Worm (Caenorhabditis elegans): Measurements from ENCODE around the gene srx-38.

srx-38 gene

DNA sequence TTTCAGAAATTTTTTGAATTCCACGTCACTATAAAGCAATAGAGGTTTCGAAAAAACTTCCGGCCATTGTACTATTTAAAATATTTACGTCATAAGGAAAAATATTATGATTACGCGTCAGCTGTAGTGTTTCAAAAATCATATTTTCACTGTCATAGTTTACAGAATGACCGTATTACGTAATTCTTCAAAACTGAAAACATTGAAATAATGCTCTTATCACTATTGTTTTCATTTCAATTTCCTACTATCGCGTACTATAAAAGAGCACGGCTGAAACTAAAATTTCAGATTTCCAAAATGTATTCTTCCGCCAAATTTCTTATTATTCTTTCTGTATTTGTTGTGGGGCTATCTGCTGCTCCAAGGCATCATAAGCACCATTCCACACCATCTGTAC is 10.9 kb downstream of the srx-38 start, which contains the start of gene F14F9.2:
Gene F14F9.2, plus strand, starts transcription at position 301 of the 400 bp plus-strand sequence.
- TF ChIP-seq ztf-29 (GFP tag; IDR thresholded peaks at IDR 0.05) (no peak), cog-1 (tag; optimal IDR thresholded peaks at IDR 0.05) (no peak), ref-1 (GFP tag; conservative IDR thresholded peaks at IDR 0.05) (no peak), klf-2 (GFP tag; conservative IDR thresholded peaks at IDR 0.05) (no peak), med-1 (GFP tag; optimal IDR thresholded peaks at IDR 0.05; ENCODE audit: insufficient read depth) (no peak), T22C8.4 (GFP tag; IDR thresholded peaks at IDR 0.05) (no peak)

ce11 chrV:5143785-5144184 is 11.6 kb downstream of the srx-38 start, which contains the start of gene srh-129:
srh-129 (minus strand) TSS chrV:5143885.
- TF ChIP-seq tab-1 (GFP tag; IDR thresholded peaks at IDR 0.05) (no peak), cog-1 (tag; optimal IDR thresholded peaks at IDR 0.05) (no peak), ztf-29 (GFP tag; IDR thresholded peaks at IDR 0.05) (no peak), med-1 (GFP tag; optimal IDR thresholded peaks at IDR 0.05; ENCODE audit: insufficient read depth) (no peak), ref-1 (GFP tag; conservative IDR thresholded peaks at IDR 0.05) (no peak), ztf-23 (GFP tag; IDR thresholded peaks at IDR 0.05) (no peak), flt-1 (GFP tag; IDR thresholded peaks at IDR 0.05) (no peak), klf-2 (GFP tag; conservative IDR thresholded peaks at IDR 0.05) (no peak)

DNA sequence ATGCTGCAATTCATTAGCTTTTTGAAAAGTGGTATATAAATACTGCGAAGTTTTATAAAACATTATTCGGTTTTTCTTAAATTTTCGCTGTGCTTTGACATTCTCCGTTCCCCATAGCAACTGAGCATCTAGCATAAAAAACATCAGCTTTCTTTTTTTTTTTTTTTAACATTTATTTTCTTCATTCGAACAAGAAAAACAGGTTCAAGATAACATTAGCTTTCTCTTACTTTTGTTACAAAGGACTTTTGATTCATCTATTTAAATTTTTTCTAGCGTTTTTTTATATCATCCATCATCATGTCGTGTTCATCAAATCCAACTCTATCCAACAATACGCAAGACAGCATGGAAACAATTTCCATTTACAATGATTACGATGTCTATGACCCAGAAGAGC is 17.5 kb downstream of the srx-38 start, which contains the start of gene F14F9.3:
Gene F14F9.3, plus strand, starts transcription at position 301 of the 400 bp plus-strand sequence.
- TF ChIP-seq ref-1 (GFP tag; conservative IDR thresholded peaks at IDR 0.05): no peak
- TF ChIP-seq tab-1 (GFP tag; IDR thresholded peaks at IDR 0.05): no peak
- TF ChIP-seq cog-1 (tag; optimal IDR thresholded peaks at IDR 0.05): no peak
- TF ChIP-seq med-1 (GFP tag; optimal IDR thresholded peaks at IDR 0.05; ENCODE audit: insufficient read depth): no peak
- TF ChIP-seq ztf-23 (GFP tag; IDR thresholded peaks at IDR 0.05): no peak
- TF ChIP-seq ztf-29 (GFP tag; IDR thresholded peaks at IDR 0.05): no peak
- no peak for TF ChIP-seq klf-2 (GFP tag; conservative IDR thresholded peaks at IDR 0.05)

ce11 chrV:5132441-5132840 is 23.0 kb downstream of the srx-38 start, which contains the start of gene F14F9.4:
F14F9.4 (plus strand) TSS chrV:5132741.
- TF ChIP-seq ztf-23 (GFP tag; IDR thresholded peaks at IDR 0.05) (no peak), ref-1 (GFP tag; conservative IDR thresholded peaks at IDR 0.05) (no peak), tab-1 (GFP tag; IDR thresholded peaks at IDR 0.05) (no peak), klf-2 (GFP tag; conservative IDR thresholded peaks at IDR 0.05) (no peak), cog-1 (tag; optimal IDR thresholded peaks at IDR 0.05) (no peak), med-1 (GFP tag; optimal IDR thresholded peaks at IDR 0.05; ENCODE audit: insufficient read depth) (no peak), T22C8.4 (GFP tag; IDR thresholded peaks at IDR 0.05) (no peak), ztf-29 (GFP tag; IDR thresholded peaks at IDR 0.05) (no peak), flt-1 (GFP tag; IDR thresholded peaks at IDR 0.05) (no peak)

- TF ChIP-seq T22C8.4 (GFP tag; IDR thresholded peaks at IDR 0.05) (no peak), ztf-29 (GFP tag; IDR thresholded peaks at IDR 0.05) (no peak), flt-1 (GFP tag; IDR thresholded peaks at IDR 0.05) (no peak), cog-1 (tag; optimal IDR thresholded peaks at IDR 0.05) (no peak), ref-1 (GFP tag; conservative IDR thresholded peaks at IDR 0.05) (no peak), ztf-23 (GFP tag; IDR thresholded peaks at IDR 0.05) (no peak), tab-1 (GFP tag; IDR thresholded peaks at IDR 0.05) (no peak)
These were observed 24.0 kb downstream of the srx-38 start for ce11 chrV:5131380-5131779.

DNA sequence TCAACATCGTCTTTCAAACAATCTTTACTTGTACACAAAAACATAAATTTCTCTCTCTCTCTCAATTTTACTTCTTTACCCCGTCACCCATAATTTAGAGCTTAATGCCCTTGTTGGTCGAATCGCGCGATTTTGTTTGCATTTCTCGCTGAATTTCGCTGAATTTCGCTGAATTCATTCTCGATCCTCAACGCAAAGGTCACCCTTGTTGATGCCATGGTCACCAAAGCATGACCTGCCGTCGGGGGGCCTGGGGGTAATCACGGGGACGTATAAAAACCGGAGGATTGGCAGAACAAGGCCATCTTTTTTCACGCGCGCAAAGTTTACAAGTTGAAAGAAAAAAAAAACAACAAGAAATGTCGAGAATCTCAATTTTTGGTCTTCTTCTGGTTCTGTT is 25.4 kb downstream of the srx-38 start, which contains the start of gene F14F9.8:
Gene F14F9.8, plus strand, starts transcription at position 301 of the 400 bp plus-strand sequence.
- TF ChIP-seq ztf-29 (GFP tag; IDR thresholded peaks at IDR 0.05) (no peak), med-1 (GFP tag; optimal IDR thresholded peaks at IDR 0.05; ENCODE audit: insufficient read depth) (no peak), ztf-23 (GFP tag; IDR thresholded peaks at IDR 0.05) (no peak), T22C8.4 (GFP tag; IDR thresholded peaks at IDR 0.05) (no peak)

DNA sequence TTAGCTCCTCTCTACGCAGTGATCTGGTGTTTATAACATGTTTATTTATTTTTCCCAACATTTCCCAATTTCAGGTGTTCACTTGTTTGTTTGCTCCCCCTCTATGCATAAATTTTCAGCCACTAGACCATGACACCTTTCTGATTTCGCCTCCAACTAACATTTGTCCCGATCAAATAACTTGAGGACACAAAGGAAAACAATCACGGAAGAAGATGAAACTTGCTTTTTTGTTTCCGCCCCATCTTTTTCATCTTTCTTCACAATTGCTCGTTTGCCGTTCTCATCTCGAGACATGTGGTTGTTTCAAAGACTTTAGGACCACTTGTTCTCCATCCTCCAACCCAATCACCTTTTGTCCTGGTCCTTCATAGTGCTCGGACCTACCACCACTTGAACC is 28.6 kb downstream of the srx-38 start, which contains the start of gene F14F9.5:
Gene F14F9.5, plus strand, starts transcription at position 301 of the 400 bp plus-strand sequence.
- TF ChIP-seq ztf-23 (GFP tag; IDR thresholded peaks at IDR 0.05) (no peak), tab-1 (GFP tag; IDR thresholded peaks at IDR 0.05) (no peak), ref-1 (GFP tag; conservative IDR thresholded peaks at IDR 0.05) (no peak), T22C8.4 (GFP tag; IDR thresholded peaks at IDR 0.05) (no peak), ztf-29 (GFP tag; IDR thresholded peaks at IDR 0.05) (no peak)

DNA sequence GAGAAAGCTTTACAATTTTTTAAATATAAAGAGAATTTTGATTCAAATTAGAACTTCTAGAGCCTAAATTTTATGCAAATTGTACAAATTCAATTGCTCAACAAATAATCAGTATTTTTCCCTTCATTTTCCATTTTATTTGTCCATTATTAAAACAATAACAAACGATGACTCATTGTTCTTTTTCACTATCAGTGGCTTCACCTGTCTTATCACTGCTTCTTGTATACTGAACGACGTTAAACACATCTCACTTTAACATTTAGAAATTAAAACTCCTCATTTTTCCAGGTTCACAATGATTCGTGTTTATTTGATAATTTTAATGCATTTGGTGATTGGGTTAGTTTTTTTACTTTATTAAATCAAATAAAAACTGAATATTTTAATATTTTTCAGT is 35.7 kb downstream of the srx-38 start, which contains the start of gene sid-1:
Gene sid-1, plus strand, starts transcription at position 292 of the 400 bp plus-strand sequence.
- TF ChIP-seq ref-1 (GFP tag; conservative IDR thresholded peaks at IDR 0.05): no peak

ce11 chrV:5119109-5119508 is 36.3 kb downstream of the srx-38 start, which contains the start of gene C04F5.9:
C04F5.9 (minus strand) TSS chrV:5119209.
- TF ChIP-seq ztf-23 (GFP tag; IDR thresholded peaks at IDR 0.05): no peak

- TF ChIP-seq ref-1 (GFP tag; conservative IDR thresholded peaks at IDR 0.05) (no peak), med-1 (GFP tag; optimal IDR thresholded peaks at IDR 0.05; ENCODE audit: insufficient read depth) (no peak), flt-1 (GFP tag; IDR thresholded peaks at IDR 0.05) (no peak)
These were observed 41.8 kb downstream of the srx-38 start, which contains the start of gene C04F5.8 for ce11 chrV:5113654-5114053. C04F5.8 (minus strand) TSS chrV:5113754.

ce11 chrV:5110684-5111083 is 44.7 kb downstream of the srx-38 start, which contains the start of gene ugt-63:
ugt-63 (minus strand) TSS chrV:5110772.
- TF ChIP-seq tab-1 (GFP tag; IDR thresholded peaks at IDR 0.05) (no peak), ztf-29 (GFP tag; IDR thresholded peaks at IDR 0.05) (no peak), klf-2 (GFP tag; conservative IDR thresholded peaks at IDR 0.05) (no peak), T22C8.4 (GFP tag; IDR thresholded peaks at IDR 0.05) (no peak), flt-1 (GFP tag; IDR thresholded peaks at IDR 0.05) (no peak), ztf-23 (GFP tag; IDR thresholded peaks at IDR 0.05) (no peak)

Data from whole organism, midembryonic.